Fruit fly (Drosophila melanogaster): ENCODE results near the gene CG42688.

The CG42688 gene

dm6 chr2L:19133465-19134365 lies 48.9 kb downstream of the CG42688 start, which contains the start of gene brat (continued):
- TF ChIP-seq CG11294 (GFP tag; IDR thresholded peaks at IDR 0.05) (no peak), Hr38 (GFP tag; optimal IDR thresholded peaks at IDR 0.05) (no peak), CG3032 (tag; optimal IDR thresholded peaks at IDR 0.05) (peak; percentile 50), esn (GFP tag; optimal IDR thresholded peaks at IDR 0.05) (peak; percentile 72), CG9139 (GFP tag; optimal IDR thresholded peaks at IDR 0.05) (no peak), CG31627 (GFP tag; optimal IDR thresholded peaks at IDR 0.05) (peak; percentile 62), salr (GFP tag; optimal IDR thresholded peaks at IDR 0.05) (no peak), cyc (GFP tag; optimal IDR thresholded peaks at IDR 0.05) (peak; percentile 56), Sox15 (GFP tag; optimal IDR thresholded peaks at IDR 0.05) (no peak), Gug (GFP tag; IDR thresholded peaks at IDR 0.05) (no peak), Blimp-1 (GFP tag; optimal IDR thresholded peaks at IDR 0.05) (no peak), ss (GFP tag; optimal IDR thresholded peaks at IDR 0.05) (peak in 1 of 2 experiments; percentile 21), CG10631 (GFP tag; optimal IDR thresholded peaks at IDR 0.05) (peak; percentile 54), CG1621 (tag; optimal IDR thresholded peaks at IDR 0.05) (no peak), CG3919 (GFP tag; optimal IDR thresholded peaks at IDR 0.05) (peak; percentile 39), svp (GFP tag) (no peak), eg (GFP tag; IDR thresholded peaks at IDR 0.05) (no peak), Ets21C (GFP tag; optimal IDR thresholded peaks at IDR 0.05) (peak; percentile 61), Met (GFP tag; optimal IDR thresholded peaks at IDR 0.05) (peak; percentile 58), CG6792 (GFP tag; optimal IDR thresholded peaks at IDR 0.05) (no peak), Lpt (GFP tag; optimal IDR thresholded peaks at IDR 0.05) (no peak), fkh (GFP tag; optimal IDR thresholded peaks at IDR 0.05) (peak; percentile 85), Eip78C (GFP tag) (peak; percentile 72), Sox14 (GFP tag; optimal IDR thresholded peaks at IDR 0.05) (peak; percentile 64), Smox (GFP tag; optimal IDR thresholded peaks at IDR 0.05) (peak; percentile 16), dsx (GFP tag; optimal IDR thresholded peaks at IDR 0.05; ENCODE audit: poor library complexity, severe bottlenecking) (no peak)
